Fruit fly (Drosophila melanogaster) whole organism, embryonic: ENCODE data around the gene Mdh1.

Source experiments
- Aef1 ChIP-seq: fragments of 200-800 bp; sonication (Bioruptor generic); IDR thresholded peaks from 3 replicates; pipeline ENCODE4 v1.3.6; 2022; ENCODE audit warnings: missing biosample characterization, missing genetic modification characterization
- CG1024 ChIP-seq: fragments of 200-800 bp; sonication (Bioruptor generic); IDR thresholded peaks from 2 replicates; pipeline ENCODE4 v1.3.6; 2022; ENCODE audit warnings: missing biosample characterization, missing genetic modification characterization
- CG12155 ChIP-seq: fragments of 200-800 bp; sonication (Bioruptor generic); optimal IDR thresholded peaks from 3 replicates; lab custom pipeline; 2016; ENCODE audit warnings: missing biosample characterization, missing genetic modification characterization
- CG12769 ChIP-seq: fragments of 200-800 bp; sonication (Bioruptor generic); optimal IDR thresholded peaks from 2 replicates; lab custom pipeline; 2019; ENCODE audit warnings: missing biosample characterization, mild to moderate bottlenecking, missing genetic modification characterization, moderate library complexity
- CG14710 ChIP-seq: fragments of 200-800 bp; sonication (Bioruptor generic); optimal IDR thresholded peaks from 3 replicates; lab custom pipeline; 2019; ENCODE audit warnings: missing biosample characterization, mild to moderate bottlenecking, missing genetic modification characterization, moderate library complexity
- CG15073 ChIP-seq: fragments of 200-800 bp; sonication (Bioruptor generic); optimal IDR thresholded peaks from 2 replicates; lab custom pipeline; 2016; ENCODE audit warnings: missing biosample characterization, missing genetic modification characterization
- CG17385 ChIP-seq: fragments of 200-800 bp; sonication (Bioruptor generic); optimal IDR thresholded peaks from 3 replicates; lab custom pipeline; 2018; ENCODE audit warnings: missing biosample characterization, mild to moderate bottlenecking, missing genetic modification characterization
- CG1832 ChIP-seq: fragments of 200-800 bp; sonication (Bioruptor generic); optimal IDR thresholded peaks from 2 replicates; lab custom pipeline; 2017; ENCODE audit warnings: missing biosample characterization, mild to moderate bottlenecking, missing genetic modification characterization, inconsistent platforms
- CG2199 ChIP-seq: fragments of 200-800 bp; sonication (Bioruptor generic); IDR thresholded peaks from 3 replicates; pipeline ENCODE4 v1.3.6; 2022; ENCODE audit warnings: missing biosample characterization, missing genetic modification characterization
- CG30020 ChIP-seq: fragments of 200-800 bp; optimal IDR thresholded peaks from 2 replicates; lab custom pipeline; 2019; ENCODE audit warnings: missing biosample characterization, mild to moderate bottlenecking, missing genetic modification characterization, moderate library complexity
- CG30431 ChIP-seq: fragments of 200-800 bp; sonication (Bioruptor generic); optimal IDR thresholded peaks from 2 replicates; lab custom pipeline; 2017; ENCODE audit warnings: missing biosample characterization, missing genetic modification characterization
- CG32772 ChIP-seq: fragments of 200-800 bp; sonication (Bioruptor generic); IDR thresholded peaks from 2 replicates; pipeline ENCODE4 v1.3.6; 2022; ENCODE audit warnings: missing biosample characterization, missing genetic modification characterization
- CG34224 ChIP-seq: fragments of 200-800 bp; sonication (Bioruptor generic); IDR thresholded peaks from 3 replicates; pipeline ENCODE4 v1.3.6; 2022; ENCODE audit warnings: missing biosample characterization, missing genetic modification characterization; ENCODE audit not compliant: partially characterized antibody
- CG4282 ChIP-seq: fragments of 200-800 bp; sonication (Bioruptor generic); optimal IDR thresholded peaks from 2 replicates; lab custom pipeline; 2016; ENCODE audit warnings: missing biosample characterization, missing genetic modification characterization
- CG4328 ChIP-seq: fragments of 200-800 bp; sonication (Bioruptor generic); optimal IDR thresholded peaks from 3 replicates; lab custom pipeline; 2017; ENCODE audit warnings: missing biosample characterization, missing genetic modification reagents, missing genetic modification characterization
- CG6654 ChIP-seq: fragments of 200-800 bp; sonication (Bioruptor generic); optimal IDR thresholded peaks from 2 replicates; lab custom pipeline; 2017; ENCODE audit warnings: missing biosample characterization, mild to moderate bottlenecking, missing genetic modification characterization
- CG7745 ChIP-seq: fragments of 200-800 bp; sonication (Bioruptor generic); optimal IDR thresholded peaks from 2 replicates; lab custom pipeline; 2018; ENCODE audit warnings: missing biosample characterization, mild to moderate bottlenecking, missing genetic modification characterization, moderate library complexity
- CG8765 ChIP-seq: fragments of 200-800 bp; sonication (Bioruptor generic); IDR thresholded peaks from 2 replicates; pipeline ENCODE4 v1.3.6; 2022; ENCODE audit warnings: missing biosample characterization, missing genetic modification characterization
- Camta ChIP-seq: fragments of 200-800 bp; sonication (Bioruptor generic); optimal IDR thresholded peaks from 2 replicates; lab custom pipeline; 2016; ENCODE audit warnings: missing biosample characterization, missing genetic modification characterization
- Doc2 ChIP-seq: fragments of 200-800 bp; sonication (Bioruptor generic); IDR thresholded peaks from 2 replicates; pipeline ENCODE4 v1.3.6; 2022; ENCODE audit warnings: missing biosample characterization, missing genetic modification characterization
- Doc3 ChIP-seq: fragments of 200-800 bp; sonication (Bioruptor generic); IDR thresholded peaks from 3 replicates; pipeline ENCODE4 v1.3.6; 2022; ENCODE audit warnings: missing biosample characterization, missing genetic modification characterization; ENCODE audit not compliant: partially characterized antibody
- Dp ChIP-seq: fragments of 200-800 bp; sonication (Bioruptor generic); optimal IDR thresholded peaks from 2 replicates; lab custom pipeline; 2018; ENCODE audit warnings: missing biosample characterization, mild to moderate bottlenecking, missing genetic modification characterization, moderate library complexity
- Elba2 ChIP-seq: fragments of 200-800 bp; sonication (Bioruptor generic); optimal IDR thresholded peaks from 3 replicates; lab custom pipeline; 2016; ENCODE audit warnings: missing biosample characterization, missing genetic modification characterization
- Hey ChIP-seq: fragments of 200-800 bp; sonication (Bioruptor generic); optimal IDR thresholded peaks from 3 replicates; lab custom pipeline; 2018; ENCODE audit warnings: missing biosample characterization, mild to moderate bottlenecking, missing genetic modification characterization
- Hr51 ChIP-seq, 2 experiments: fragments of 200-800 bp; sonication (Bioruptor generic); optimal IDR thresholded peaks; 2 replicates in 1 of 2; 3 replicates in 1 of 2; lab custom pipeline; 2016 to 2018; ENCODE audit warnings: missing biosample characterization in 2 of 2, missing genetic modification characterization in 2 of 2, mild to moderate bottlenecking in 1 of 2, moderate library complexity in 1 of 2
- Lpt ChIP-seq: fragments of >200 bp; optimal IDR thresholded peaks from 2 replicates; lab custom pipeline; 2018; ENCODE audit warnings: missing biosample characterization, missing genetic modification characterization
- MESR4 ChIP-seq: fragments of 200-800 bp; sonication (Bioruptor generic); optimal IDR thresholded peaks from 2 replicates; lab custom pipeline; 2018; ENCODE audit warnings: missing biosample characterization, mild to moderate bottlenecking, missing genetic modification characterization, moderate library complexity
- Myb ChIP-seq: fragments of 200-800 bp; sonication (Bioruptor generic); optimal IDR thresholded peaks from 2 replicates; lab custom pipeline; 2016; ENCODE audit warnings: missing biosample characterization, missing genetic modification characterization
- Pdp1 ChIP-seq, 2 experiments: fragments of 200-800 bp; sonication (Bioruptor generic); optimal IDR thresholded peaks; 3 replicates each; lab custom pipeline; 2016; ENCODE audit warnings: missing biosample characterization in 2 of 2, missing genetic modification characterization in 2 of 2, mild to moderate bottlenecking in 1 of 2, moderate library complexity in 1 of 2
- Vsx1 ChIP-seq: fragments of 200-800 bp; sonication (Bioruptor generic); optimal IDR thresholded peaks from 2 replicates; lab custom pipeline; 2017; ENCODE audit warnings: missing biosample characterization, mild to moderate bottlenecking, missing genetic modification characterization, missing genetic modification reagents
- amos ChIP-seq: fragments of 200-800 bp; sonication (Bioruptor generic); IDR thresholded peaks from 2 replicates; pipeline ENCODE4 v1.3.6; 2022; ENCODE audit warnings: missing biosample characterization, missing genetic modification characterization; ENCODE audit not compliant: partially characterized antibody
- ara ChIP-seq: fragments of 200-800 bp; sonication (Bioruptor generic); IDR thresholded peaks from 2 replicates; pipeline ENCODE4 v1.3.6; 2022; ENCODE audit warnings: missing biosample characterization, missing genetic modification characterization
- bsh ChIP-seq, 2 experiments: fragments of 200-800 bp; sonication (Bioruptor generic); optimal IDR thresholded peaks; 2 replicates each; lab custom pipeline; 2017 to 2018; ENCODE audit warnings: mild to moderate bottlenecking in 2 of 2, missing biosample characterization in 2 of 2, missing genetic modification characterization in 2 of 2, moderate library complexity in 1 of 2
- ci ChIP-seq: fragments of 200-800 bp; sonication (Bioruptor generic); IDR thresholded peaks from 3 replicates; pipeline ENCODE4 v1.3.6; 2022; ENCODE audit warnings: missing biosample characterization, missing genetic modification characterization
- danr ChIP-seq: fragments of 200-800 bp; sonication (Bioruptor generic); IDR thresholded peaks from 2 replicates; pipeline ENCODE4 v1.3.6; 2022; ENCODE audit warnings: missing biosample characterization, missing genetic modification characterization
- dm ChIP-seq: fragments of 200-800 bp; sonication (Bioruptor generic); optimal IDR thresholded peaks from 3 replicates; lab custom pipeline; 2016; ENCODE audit warnings: missing biosample characterization, missing genetic modification characterization
- fd96Cb ChIP-seq: fragments of 200-800 bp; sonication (Bioruptor generic); optimal IDR thresholded peaks from 2 replicates; lab custom pipeline; 2018; ENCODE audit warnings: missing biosample characterization, mild to moderate bottlenecking, missing genetic modification characterization, moderate library complexity
- fu2 ChIP-seq: fragments of 200-800 bp; sonication (Bioruptor generic); optimal IDR thresholded peaks from 2 replicates; lab custom pipeline; 2016; ENCODE audit warnings: missing biosample characterization, missing genetic modification characterization
- gfzf ChIP-seq: fragments of 200-800 bp; sonication (Bioruptor generic); optimal IDR thresholded peaks from 2 replicates; lab custom pipeline; 2016; ENCODE audit warnings: missing biosample characterization, mild to moderate bottlenecking, missing genetic modification characterization, moderate library complexity
- grn ChIP-seq: fragments of 200-800 bp; sonication (Bioruptor generic); optimal IDR thresholded peaks from 3 replicates; lab custom pipeline; 2017; ENCODE audit warnings: missing biosample characterization, missing genetic modification characterization
- gro ChIP-seq: fragments of 200-800 bp; sonication (Bioruptor generic); optimal IDR thresholded peaks from 2 replicates; lab custom pipeline; 2016; ENCODE audit warnings: missing biosample characterization, missing genetic modification characterization
- hth ChIP-seq: fragments of >200 bp; optimal IDR thresholded peaks from 2 replicates; lab custom pipeline; 2017; ENCODE audit warnings: inconsistent platforms
- lmd ChIP-seq: fragments of 200-800 bp; sonication (Bioruptor generic); IDR thresholded peaks from 2 replicates; pipeline ENCODE4 v1.3.6; 2022; ENCODE audit warnings: missing biosample characterization, missing genetic modification characterization
- nmo ChIP-seq: fragments of 200-800 bp; sonication (Bioruptor generic); optimal IDR thresholded peaks from 2 replicates; lab custom pipeline; 2018; ENCODE audit warnings: missing biosample characterization, mild to moderate bottlenecking, missing genetic modification characterization, moderate library complexity
- pan ChIP-seq, 4 experiments: fragments of >200 bp in 3 of 4; fragments of 200-800 bp in 1 of 4; sonication (Bioruptor generic) in 1 of 4; optimal IDR thresholded peaks in 3 of 4; IDR thresholded peaks in 1 of 4; 2 replicates each; pipeline versions ENCODE4 v1.3.6 to Lab custom; 2017 to 2022; ENCODE audit warnings: missing biosample characterization in 2 of 4, missing genetic modification characterization in 2 of 4, mixed read lengths in 1 of 4
- pb ChIP-seq: fragments of 200-800 bp; sonication (Bioruptor generic); optimal IDR thresholded peaks from 3 replicates; lab custom pipeline; 2016; ENCODE audit warnings: missing biosample characterization, missing genetic modification characterization
- sens ChIP-seq: fragments of 200-800 bp; sonication (Bioruptor generic); peaks from one replicate; lab custom pipeline; 2016; ENCODE audit warnings: missing biosample characterization, missing genetic modification characterization
- toy ChIP-seq: fragments of 200-800 bp; sonication (Bioruptor generic); IDR thresholded peaks from 2 replicates; pipeline ENCODE4 v1.3.6; 2022; ENCODE audit warnings: missing biosample characterization, missing genetic modification characterization

Mdh1 gene

dm6 chr2L:10375464-10376236 lies 20.5 kb downstream of the Mdh1 start, which contains the start of the genes CG33303 and dpr19 (continued):
- no peak; the same call in 2 of the 3 replicates for TF ChIP-seq Aef1 (GFP tag; lab: Robert Waterston, UW)
- no peak for TF ChIP-seq Doc3 (GFP tag; lab: Robert Waterston, UW)
- no peak for TF ChIP-seq Pdp1 (GFP tag; optimal IDR thresholded peaks at IDR 0.05; lab: Kevin White, UChicago)
- TF ChIP-seq nmo: peak; percentile 88
- no peak for TF ChIP-seq CG30431 (GFP tag; lab: Kevin White, UChicago)
- TF ChIP-seq Myb: no peak
- TF ChIP-seq toy (GFP tag; lab: Robert Waterston, UW): no peak
- TF ChIP-seq CG8765: no peak
- peak; percentile 16 for TF ChIP-seq CG6654 (GFP tag; lab: Kevin White, UChicago)
- no peak for TF ChIP-seq Hey (tag; lab: Kevin White, UChicago)
- TF ChIP-seq Camta (GFP tag; lab: Kevin White, UChicago): no peak
- no peak for TF ChIP-seq fu2
- TF ChIP-seq MESR4 (GFP tag; lab: Kevin White, UChicago): peak; percentile 89
- no peak for TF ChIP-seq CG1832
- peak; percentile 73; the same call in 2 of the 3 replicates for TF ChIP-seq ci (GFP tag; lab: Robert Waterston, UW)
- no peak for TF ChIP-seq grn (GFP tag; lab: Kevin White, UChicago)
- TF ChIP-seq gfzf (GFP tag; lab: Kevin White, UChicago): peak; percentile 78
- peak in 1 of 2 experiments; percentile 87 for TF ChIP-seq Hr51 (GFP tag; optimal IDR thresholded peaks at IDR 0.05; lab: Kevin White, UChicago)
- peak; percentile 50 for TF ChIP-seq gro (GFP tag; lab: Kevin White, UChicago)
- TF ChIP-seq sens (GFP tag; lab: Kevin White, UChicago): no peak
- no peak for TF ChIP-seq dm (GFP tag; lab: Kevin White, UChicago)
- no peak for TF ChIP-seq Lpt (GFP tag; lab: Kevin White, UChicago)
- TF ChIP-seq Elba2: no peak
- TF ChIP-seq ara (GFP tag; lab: Robert Waterston, UW): peak; percentile 57; the same call in 1 of the 2 replicates
- TF ChIP-seq Vsx1 (GFP tag; lab: Kevin White, UChicago): no peak
- peak; percentile 91 for TF ChIP-seq CG30020 (tag; lab: Kevin White, UChicago)
- peak; percentile 52; the same call in 1 of the 2 replicates for TF ChIP-seq lmd (GFP tag; lab: Robert Waterston, UW)
- TF ChIP-seq amos (GFP tag; lab: Robert Waterston, UW): no peak; the same call in 1 of the 2 replicates
- TF ChIP-seq Doc2 (GFP tag; lab: Robert Waterston, UW): no peak
- TF ChIP-seq danr (GFP tag; lab: Robert Waterston, UW): no peak
- TF ChIP-seq CG1024 (GFP tag; lab: Robert Waterston, UW): 0 out of 2 replicates have a peak, but pooled peaks have one; percentile 35
- no peak for TF ChIP-seq hth (lab: Kevin White, UChicago)
- TF ChIP-seq pan (optimal IDR thresholded peaks at IDR 0.05; lab: Kevin White, UChicago): no peak
- TF ChIP-seq pan (GFP tag; optimal IDR thresholded peaks at IDR 0.05 in 1 of 2, IDR thresholded peaks at IDR 0.05 in 1 of 2): peak in 1 of 2 experiments; percentile 64
- TF ChIP-seq CG17385 (GFP tag; lab: Kevin White, UChicago): peak; percentile 74
- TF ChIP-seq CG34224 (GFP tag; lab: Robert Waterston, UW): no peak
- peak; percentile 30 for TF ChIP-seq Dp (GFP tag; lab: Kevin White, UChicago)
- TF ChIP-seq bsh (GFP tag; optimal IDR thresholded peaks at IDR 0.05; lab: Kevin White, UChicago): peak in 1 of 2 experiments; percentile 83
- no peak for TF ChIP-seq CG15073 (GFP tag; lab: Kevin White, UChicago)
- peak; percentile 50 for TF ChIP-seq CG12155 (GFP tag; lab: Kevin White, UChicago)
- no peak for TF ChIP-seq CG2199
- no peak for TF ChIP-seq CG4282 (GFP tag; lab: Kevin White, UChicago)
- TF ChIP-seq CG14710 (tag; lab: Kevin White, UChicago): peak; percentile 90
- no peak for TF ChIP-seq CG12769
- TF ChIP-seq fd96Cb: peak; percentile 66
- no peak for TF ChIP-seq pb (GFP tag; lab: Kevin White, UChicago)
- TF ChIP-seq CG4328 (GFP tag; lab: Kevin White, UChicago): peak; percentile 74
- TF ChIP-seq CG32772 (GFP tag; lab: Robert Waterston, UW): peak; percentile 47
- TF ChIP-seq CG7745 (tag; lab: Kevin White, UChicago): peak; percentile 3
